Worm (Caenorhabditis elegans) whole organism, L3 larva: ENCODE results near the gene clec-41.

ENCODE experiments used
- R02D3.7 ChIP-seq: fragments of 150-350 bp; optimal IDR thresholded peaks from 2 replicates; lab custom pipeline; 2014; ENCODE audit warnings: missing biosample characterization, missing genetic modification characterization
- aly-2 ChIP-seq: fragments of 150-350 bp; optimal IDR thresholded peaks from 2 replicates; lab custom pipeline; 2014; ENCODE audit warnings: missing biosample characterization, missing genetic modification characterization
- ceh-16 ChIP-seq: sonication (generic microtip); optimal IDR thresholded peaks from 2 replicates; lab custom pipeline; 2017; ENCODE audit warnings: missing biosample characterization, missing genetic modification characterization
- ceh-28 ChIP-seq: fragments of 150-350 bp; optimal IDR thresholded peaks from 2 replicates; lab custom pipeline; 2014; ENCODE audit warnings: missing biosample characterization, missing genetic modification reagents, missing genetic modification characterization
- ceh-82 ChIP-seq: fragments of 150-350 bp; optimal IDR thresholded peaks from 2 replicates; lab custom pipeline; 2014; ENCODE audit warnings: missing biosample characterization, missing genetic modification characterization
- ceh-9 ChIP-seq: sonication (generic microtip); optimal IDR thresholded peaks from 2 replicates; lab custom pipeline; 2018; ENCODE audit warnings: missing biosample characterization, missing genetic modification characterization
- egl-5 ChIP-seq: fragments of 150-350 bp; optimal IDR thresholded peaks from 2 replicates; lab custom pipeline; 2017; ENCODE audit warnings: missing biosample characterization, missing genetic modification reagents, missing genetic modification characterization, inconsistent platforms
- elt-1 ChIP-seq: fragments of 150-350 bp; optimal IDR thresholded peaks from 2 replicates; lab custom pipeline; 2014; ENCODE audit warnings: missing biosample characterization, missing genetic modification characterization
- fkh-10 ChIP-seq: sonication (generic microtip); optimal IDR thresholded peaks from 2 replicates; lab custom pipeline; 2017; ENCODE audit warnings: missing biosample characterization, missing genetic modification reagents, missing genetic modification characterization
- fkh-2 ChIP-seq: fragments of 150-350 bp; optimal IDR thresholded peaks from 2 replicates; lab custom pipeline; 2014; ENCODE audit warnings: missing biosample characterization, missing genetic modification reagents, missing genetic modification characterization
- hmg-11 ChIP-seq: sonication (generic microtip); optimal IDR thresholded peaks from 2 replicates; lab custom pipeline; 2016; ENCODE audit warnings: missing genetic modification characterization, missing compliant biosample characterization
- jun-1 ChIP-seq: fragments of 150-350 bp; optimal IDR thresholded peaks from 2 replicates; lab custom pipeline; 2014; ENCODE audit warnings: missing biosample characterization, missing genetic modification reagents, missing genetic modification characterization
- lsy-12 ChIP-seq: sonication (generic microtip); optimal IDR thresholded peaks from 2 replicates; lab custom pipeline; 2016; ENCODE audit warnings: mild to moderate bottlenecking, missing genetic modification characterization, missing compliant biosample characterization
- mml-1 ChIP-seq: fragments of 150-350 bp; sonication (generic microtip); optimal IDR thresholded peaks from 3 replicates; lab custom pipeline; 2014; ENCODE audit warnings: missing biosample characterization, missing genetic modification characterization
- nfya-1 ChIP-seq: sonication (generic microtip); optimal IDR thresholded peaks from 2 replicates; lab custom pipeline; 2017; ENCODE audit warnings: missing genetic modification characterization, mild to moderate bottlenecking, missing compliant biosample characterization, antibody characterized with exemption, moderate library complexity; ENCODE audit not compliant: insufficient read depth
- nhr-12 ChIP-seq: fragments of 150-350 bp; optimal IDR thresholded peaks from 2 replicates; lab custom pipeline; 2014; ENCODE audit warnings: missing biosample characterization, missing genetic modification characterization
- nhr-23 ChIP-seq: fragments of 150-350 bp; optimal IDR thresholded peaks from 2 replicates; lab custom pipeline; 2014; ENCODE audit warnings: missing biosample characterization, missing genetic modification reagents, missing genetic modification characterization
- nhr-237 ChIP-seq: fragments of 150-350 bp; optimal IDR thresholded peaks from 2 replicates; lab custom pipeline; 2014; ENCODE audit warnings: missing biosample characterization, missing genetic modification characterization
- nhr-25 ChIP-seq: sonication (generic microtip); optimal IDR thresholded peaks from 2 replicates; lab custom pipeline; 2017; ENCODE audit warnings: missing biosample characterization, missing genetic modification characterization
- nhr-67 ChIP-seq: fragments of 150-350 bp; optimal IDR thresholded peaks from 2 replicates; lab custom pipeline; 2014; ENCODE audit warnings: missing biosample characterization, missing genetic modification characterization
- nhr-76 ChIP-seq: fragments of 150-350 bp; sonication (generic microtip); optimal IDR thresholded peaks from 5 replicates; lab custom pipeline; 2014; ENCODE audit warnings: missing biosample characterization, missing genetic modification characterization
- nhr-77 ChIP-seq: fragments of 150-350 bp; optimal IDR thresholded peaks from 2 replicates; lab custom pipeline; 2014; ENCODE audit warnings: missing biosample characterization, missing genetic modification characterization
- pha-4 ChIP-seq: fragments of 150-350 bp; optimal IDR thresholded peaks from 2 replicates; lab custom pipeline; 2014; ENCODE audit warnings: missing biosample characterization, missing genetic modification reagents, missing genetic modification characterization
- sea-2 ChIP-seq: fragments of 150-350 bp; sonication (generic microtip); optimal IDR thresholded peaks from 4 replicates; lab custom pipeline; 2014; ENCODE audit warnings: missing biosample characterization, missing genetic modification reagents, missing genetic modification characterization
- skn-1 ChIP-seq: fragments of 150-350 bp; optimal IDR thresholded peaks from 2 replicates; lab custom pipeline; 2014; ENCODE audit warnings: missing biosample characterization, missing genetic modification characterization
- unc-62 ChIP-seq: fragments of 150-350 bp; sonication (generic microtip); optimal IDR thresholded peaks from 4 replicates; lab custom pipeline; 2014; ENCODE audit warnings: missing biosample characterization, missing genetic modification reagents, missing genetic modification characterization
- zag-1 ChIP-seq: fragments of 150-350 bp; optimal IDR thresholded peaks from 2 replicates; lab custom pipeline; 2014; ENCODE audit warnings: missing biosample characterization, missing genetic modification characterization
- ztf-4 ChIP-seq: fragments of 150-350 bp; optimal IDR thresholded peaks from 2 replicates; lab custom pipeline; 2014; ENCODE audit warnings: missing biosample characterization, missing genetic modification characterization

Gene clec-41

ce11 chrV:13129895-13130294 is 8.0 kb downstream of the clec-41 start, which contains the start of gene eat-6:
Gene eat-6, minus strand, starts transcription at chrV:13129995.
- no peak for TF ChIP-seq aly-2 (tag; lab: Kevin White, UChicago)
- peak; percentile 34 for TF ChIP-seq nhr-25 (tag; lab: Kevin White, UChicago)
- no peak for TF ChIP-seq skn-1

DNA sequence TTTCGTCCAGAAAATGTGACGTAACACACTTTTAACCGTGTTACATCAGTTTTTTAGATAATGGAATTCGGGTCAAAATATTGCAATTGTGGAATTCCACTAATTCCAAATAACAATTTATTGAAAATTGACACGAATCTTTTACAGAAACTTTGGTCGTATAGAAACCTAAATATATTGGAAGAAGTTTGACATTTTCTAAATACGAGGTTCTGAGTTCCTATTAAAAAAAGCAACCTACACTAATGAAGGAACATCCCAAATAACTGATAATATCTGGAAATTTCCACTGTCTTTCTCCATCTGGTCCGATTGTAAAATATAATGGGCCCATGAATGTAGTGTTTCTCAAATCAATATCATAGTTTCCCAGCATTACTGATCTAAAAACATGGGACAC is 16.6 kb downstream of the clec-41 start:
- TF ChIP-seq nhr-237 (tag; lab: Kevin White, UChicago), result no peak
- no peak for TF ChIP-seq R02D3.7
- no peak for TF ChIP-seq egl-5 (tag; lab: Kevin White, UChicago)
- TF ChIP-seq fkh-2 (tag; lab: Kevin White, UChicago), result no peak
- TF ChIP-seq ceh-16, result no peak
- no peak for TF ChIP-seq ceh-82 (tag; lab: Kevin White, UChicago)
- TF ChIP-seq nhr-12 (tag; lab: Kevin White, UChicago), result no peak
- TF ChIP-seq, all 47 proteins: peak for 0

DNA sequence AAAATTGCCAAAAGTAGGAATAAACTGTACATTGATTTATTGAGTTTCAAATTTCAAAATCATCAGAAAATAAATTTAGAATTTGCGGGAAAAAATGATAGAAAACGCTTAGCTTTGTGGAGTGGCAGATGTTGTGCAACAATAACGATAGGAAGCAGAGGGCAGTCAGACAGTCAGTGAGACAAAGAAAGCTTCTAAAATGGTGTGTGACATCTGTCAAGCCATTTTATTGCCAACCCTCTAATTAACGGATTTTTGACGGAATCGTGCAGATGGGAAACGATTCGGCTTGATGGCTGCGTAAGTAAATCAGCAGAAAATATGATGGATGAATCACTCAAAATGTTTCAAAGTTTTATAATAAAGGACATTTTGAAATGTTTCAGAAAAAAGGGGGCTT is 17.8 kb downstream of the clec-41 start, which contains the start of gene max-1:
TSS of gene max-1 (minus strand) at position 124 of the 400 bp plus-strand sequence.
- TF ChIP-seq nhr-76 (no peak), jun-1 (tag; lab: Kevin White, UChicago) (no peak), ztf-4 (tag; lab: Kevin White, UChicago) (no peak), nhr-23 (tag; lab: Kevin White, UChicago) (no peak), fkh-10 (GFP tag; lab: Kevin White, UChicago) (no peak), nfya-1 (tag; lab: Kevin White, UChicago) (no peak), skn-1 (no peak), zag-1 (tag; lab: Kevin White, UChicago) (no peak), nhr-77 (no peak), egl-5 (tag; lab: Kevin White, UChicago) (no peak), ceh-28 (tag; lab: Kevin White, UChicago) (no peak), ceh-82 (tag; lab: Kevin White, UChicago) (no peak)

DNA sequence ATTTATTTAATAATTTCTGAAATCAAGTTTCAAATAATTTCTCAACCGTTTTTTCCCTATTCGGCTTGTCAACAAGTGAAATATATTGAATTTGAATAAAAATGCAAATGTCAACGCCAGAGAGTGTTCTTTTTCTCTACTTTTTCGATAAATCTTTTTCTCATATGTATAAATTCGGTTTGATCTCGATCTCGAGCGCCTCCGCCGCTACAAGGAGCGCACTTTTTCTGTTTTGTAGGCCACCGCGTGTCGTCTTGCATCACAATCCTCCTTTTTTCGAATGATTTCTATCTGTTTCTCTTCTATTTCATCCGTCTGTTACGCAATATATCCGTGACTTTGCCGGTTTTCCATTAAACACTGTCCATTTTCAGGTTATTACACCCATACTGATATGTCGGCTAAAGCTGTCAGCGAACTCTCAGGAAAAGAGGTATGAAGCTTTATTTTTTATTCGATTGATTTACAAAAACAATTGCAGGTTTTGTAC is 21.7 kb downstream of the clec-41 start, which contains the start of gene acly-2:
TSS of gene acly-2 (plus strand) at position 375 of the 490 bp plus-strand sequence.
- TF ChIP-seq nhr-23 (tag; lab: Kevin White, UChicago) (peak; percentile 24), unc-62 (no peak)

ce11 chrV:13114552-13115237 is 23.2 kb downstream of the clec-41 start:
- TF ChIP-seq mml-1, result no peak
- no peak for TF ChIP-seq nhr-25 (tag; lab: Kevin White, UChicago)
- TF ChIP-seq, all 47 proteins: peak for 0

ce11 chrV:13112937-13113497 is 24.9 kb downstream of the clec-41 start:
- TF ChIP-seq aly-2 (tag; lab: Kevin White, UChicago) (no peak), ztf-4 (tag; lab: Kevin White, UChicago) (no peak), lsy-12 (tag; lab: Kevin White, UChicago) (no peak), ceh-16 (no peak), nhr-23 (tag; lab: Kevin White, UChicago) (no peak), sea-2 (GFP tag; lab: Kevin White, UChicago) (no peak), pha-4 (tag; lab: Kevin White, UChicago) (no peak), elt-1 (peak; percentile 9), nhr-25 (tag; lab: Kevin White, UChicago) (no peak), ceh-9 (tag; lab: Kevin White, UChicago) (no peak), unc-62 (peak; percentile 8), hmg-11 (tag; lab: Kevin White, UChicago) (no peak), nhr-67 (no peak), nhr-76 (no peak)
